Worm (Caenorhabditis elegans): ENCODE results near the gene srbc-42.

DNA sequence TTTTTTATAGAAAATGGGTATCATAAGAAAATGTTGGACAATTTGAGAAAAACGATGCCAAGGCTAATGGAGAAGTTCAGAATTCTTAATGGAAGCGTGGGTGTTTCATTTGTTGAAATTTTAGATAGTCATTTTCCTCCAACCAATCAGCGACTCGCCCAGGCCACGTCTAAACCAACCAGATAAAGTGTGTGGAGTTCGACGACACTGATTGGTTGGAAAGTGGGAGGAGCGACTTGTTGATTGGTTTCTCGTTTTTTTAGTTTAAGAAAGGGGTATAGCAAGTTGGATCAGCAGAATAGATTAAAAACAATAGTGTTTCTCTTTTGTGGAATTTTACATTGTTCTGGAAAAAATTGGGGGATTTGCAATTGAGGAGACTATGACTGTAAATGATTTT, 16.5 kb upstream of the srbc-42 start:
- TF ChIP-seq ama-1 (optimal IDR thresholded peaks at IDR 0.05) (no peak), elt-1 (tag; optimal IDR thresholded peaks at IDR 0.05) (no peak), pha-4 (tag; optimal IDR thresholded peaks at IDR 0.05) (no peak), ceh-82 (tag; optimal IDR thresholded peaks at IDR 0.05) (no peak), lsy-12 (tag; optimal IDR thresholded peaks at IDR 0.05) (no peak), nhr-23 (tag; optimal IDR thresholded peaks at IDR 0.05) (no peak)
